Fruit fly (Drosophila melanogaster) Kc167 (cell line): ENCODE results near the gene Ntf-2.

Experiments
- Myc ChIP-seq: fragments of >200 bp; optimal IDR thresholded peaks from 2 replicates; lab custom pipeline; 2017; ENCODE audit warnings: missing external identifiers
- h ChIP-seq: fragments of >200 bp; optimal IDR thresholded peaks from 3 replicates; lab custom pipeline; 2018; ENCODE audit warnings: missing external identifiers
- insv ChIP-seq: fragments of >200 bp; optimal IDR thresholded peaks from 3 replicates; lab custom pipeline; 2018; ENCODE audit warnings: missing external identifiers
- psq ChIP-seq: fragments of >200 bp; optimal IDR thresholded peaks from 2 replicates; lab custom pipeline; 2017; ENCODE audit warnings: missing external identifiers
- ttk ChIP-seq: sonication (Bioruptor generic); optimal IDR thresholded peaks from 2 replicates; lab custom pipeline; 2017; ENCODE audit warnings: missing external identifiers

DNA sequence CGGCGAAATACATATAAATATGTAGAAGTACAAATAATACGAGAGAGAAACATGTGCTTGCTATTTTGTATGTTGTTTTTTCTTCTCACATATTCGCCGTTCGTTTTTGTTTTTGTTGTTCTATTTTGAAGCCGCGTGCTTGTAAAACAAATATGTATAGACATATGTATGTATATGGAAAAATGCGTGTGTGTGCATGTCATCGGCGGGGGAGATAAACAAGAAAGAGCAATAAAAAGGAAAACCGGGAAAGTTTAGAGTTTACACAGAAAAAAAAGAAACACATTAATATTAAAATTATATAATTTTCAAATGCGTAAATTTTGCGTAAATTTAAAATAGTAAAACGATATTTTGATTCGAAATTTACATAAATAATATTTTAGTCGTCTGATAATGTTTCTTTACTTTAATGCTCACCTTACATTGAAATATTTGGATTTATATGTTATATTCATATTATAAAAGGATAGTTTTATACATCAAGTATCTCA lies 10.2 kb downstream of the Ntf-2 start:
- TF ChIP-seq insv (lab: Kevin White, UChicago) (no peak), ttk (no peak), Myc (lab: Kevin White, UChicago) (no peak), psq (lab: Kevin White, UChicago) (no peak), h (lab: Kevin White, UChicago) (no peak)
